Worm (Caenorhabditis elegans) whole organism, mixed stage, embryonic: ENCODE data around the gene F40G12.6.

Source experiments
- ces-1 ChIP-seq: fragments of 150-350 bp; optimal IDR thresholded peaks from 2 replicates; lab custom pipeline; 2014; ENCODE audit warnings: missing biosample characterization, missing genetic modification reagents, missing genetic modification characterization
- elt-3 ChIP-seq: fragments of 150-350 bp; optimal IDR thresholded peaks from 2 replicates; lab custom pipeline; 2014; ENCODE audit warnings: missing biosample characterization, missing genetic modification characterization
- flh-1 ChIP-seq: fragments of 200-800 bp; sonication (Bioruptor generic); optimal IDR thresholded peaks from 2 replicates; lab custom pipeline; 2018; ENCODE audit warnings: mild to moderate bottlenecking, missing genetic modification characterization, moderate library complexity, missing compliant biosample characterization
- nhr-12 ChIP-seq: fragments of 150-350 bp; optimal IDR thresholded peaks from 2 replicates; lab custom pipeline; 2014; ENCODE audit warnings: missing biosample characterization, missing genetic modification characterization
- nhr-28 ChIP-seq: fragments of 150-350 bp; optimal IDR thresholded peaks from 2 replicates; lab custom pipeline; 2014; ENCODE audit warnings: missing biosample characterization, missing genetic modification characterization
- pha-4 ChIP-seq: fragments of 150-350 bp; optimal IDR thresholded peaks from 2 replicates; lab custom pipeline; 2018; ENCODE audit warnings: missing biosample characterization, missing genetic modification reagents, missing genetic modification characterization

DNA sequence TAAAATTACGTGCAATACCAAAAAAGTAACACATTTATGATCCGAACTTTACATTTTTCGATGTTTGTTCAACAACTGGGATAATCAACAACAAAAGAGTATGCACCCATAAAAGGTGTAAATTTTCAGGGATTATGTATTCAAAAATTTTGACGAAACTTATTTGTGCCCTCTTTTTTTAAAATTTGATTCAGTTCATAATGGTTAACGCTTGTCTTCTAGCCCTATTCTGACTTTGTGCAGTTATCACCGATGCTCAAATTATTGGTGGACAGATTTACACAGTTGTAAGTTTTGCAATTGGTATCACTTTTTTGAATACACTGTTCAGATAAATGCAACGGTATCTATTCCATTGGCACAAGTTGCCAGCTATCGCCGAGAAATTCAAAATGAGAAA is 24.3 kb downstream of the F40G12.6 start, which contains the start of gene K02E11.6:
- TF ChIP-seq elt-3 (tag; lab: Kevin White, UChicago) (no peak), nhr-28 (tag; lab: Kevin White, UChicago) (no peak), pha-4 (no peak), nhr-12 (tag; lab: Kevin White, UChicago) (no peak), ces-1 (GFP tag; lab: Kevin White, UChicago) (no peak), flh-1 (GFP tag; lab: Kevin White, UChicago) (no peak)
